Worm (Caenorhabditis elegans) whole organism, L4 larva: Measurements from ENCODE around the gene T10C6.16.

Experiments used
- ces-1 ChIP-seq: fragments of 150-350 bp; sonication (generic microtip); optimal IDR thresholded peaks from 4 replicates; lab custom pipeline; 2014; ENCODE audit warnings: missing biosample characterization, missing genetic modification reagents, missing genetic modification characterization
- nhr-28 ChIP-seq: fragments of 150-350 bp; optimal IDR thresholded peaks from 2 replicates; lab custom pipeline; 2014; ENCODE audit warnings: missing biosample characterization, missing genetic modification characterization

DNA sequence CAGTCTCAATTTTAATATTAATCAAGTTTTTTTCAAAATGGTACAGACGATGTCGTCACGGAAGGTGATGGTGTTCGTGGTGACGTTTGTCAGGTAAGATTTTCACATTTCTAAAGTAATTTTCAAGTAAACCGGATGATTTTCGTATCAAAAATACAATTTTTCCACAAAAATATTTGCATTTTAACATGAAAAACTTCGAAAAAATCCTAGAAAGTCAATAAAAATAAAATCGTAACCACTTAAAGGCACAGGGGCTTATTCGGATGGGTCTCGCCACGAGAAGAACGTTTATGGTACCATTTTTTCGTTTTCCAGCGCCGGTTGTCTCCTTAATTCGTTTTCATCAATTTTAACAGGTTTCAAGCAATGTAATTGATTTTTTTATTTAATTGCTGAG, 8.5 kb downstream of the T10C6.16 start, which contains the start of gene T10C6.6:
- TF ChIP-seq ces-1 (GFP tag; lab: Kevin White, UChicago), result no peak
- TF ChIP-seq nhr-28 (tag; lab: Kevin White, UChicago), result no peak
